Fruit fly (Drosophila melanogaster) Kc167 (cell line): ENCODE results near the gene da.

Source experiments
- Myc ChIP-seq: fragments of >200 bp; optimal IDR thresholded peaks from 2 replicates; lab custom pipeline; 2017; ENCODE audit warnings: missing external identifiers
- Sin3A ChIP-seq: fragments of >200 bp; optimal IDR thresholded peaks from 2 replicates; lab custom pipeline; 2018; ENCODE audit warnings: missing external identifiers
- h ChIP-seq: fragments of >200 bp; optimal IDR thresholded peaks from 3 replicates; lab custom pipeline; 2018; ENCODE audit warnings: missing external identifiers
- psq ChIP-seq: fragments of >200 bp; optimal IDR thresholded peaks from 2 replicates; lab custom pipeline; 2017; ENCODE audit warnings: missing external identifiers

- TF ChIP-seq Sin3A (lab: Kevin White, UChicago) (no peak), Myc (lab: Kevin White, UChicago) (no peak), psq (lab: Kevin White, UChicago) (no peak), h (lab: Kevin White, UChicago) (no peak)
These were observed 11.6 kb upstream of the da start for dm6 chr2L:10376276-10376675.
